Fruit fly (Drosophila melanogaster): ENCODE results near the gene Fntb.

Gene Fntb

DNA sequence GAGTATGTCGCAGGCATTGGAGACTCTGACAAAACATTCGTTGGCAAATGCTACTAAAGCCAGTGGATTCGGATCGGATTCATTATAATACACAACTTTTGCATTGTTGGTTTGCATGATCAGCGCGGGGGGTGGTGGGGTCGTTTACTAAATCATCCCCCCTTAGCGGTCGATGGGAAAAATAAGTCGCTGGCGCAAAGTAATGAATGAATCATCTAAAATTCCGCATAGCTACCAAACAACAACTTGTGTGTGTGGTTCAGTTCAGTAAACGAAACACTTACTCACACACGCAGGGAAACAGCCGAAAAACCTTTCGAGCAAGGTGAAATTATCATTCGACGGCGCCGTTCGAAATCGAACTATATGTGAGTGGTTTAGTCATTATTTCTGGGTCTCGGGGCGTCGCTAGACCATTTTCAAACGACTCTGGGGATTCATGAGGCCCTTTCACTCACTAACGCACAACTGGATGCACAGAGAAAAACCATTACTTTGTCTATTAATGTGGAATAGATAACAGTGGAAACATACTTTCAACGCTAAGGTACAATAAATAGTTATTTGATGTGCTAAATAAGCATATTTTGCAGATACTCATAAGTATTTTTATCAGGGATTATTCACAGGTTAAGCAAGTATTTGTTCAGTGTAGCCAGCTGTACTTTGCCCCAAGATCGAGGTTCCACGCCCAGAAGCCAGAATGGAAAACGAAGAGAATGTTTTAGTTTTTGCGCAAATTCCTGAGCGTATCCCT, 15.8 kb downstream of the Fntb start (continued):
- TF ChIP-seq Oaz (GFP tag; IDR thresholded peaks at IDR 0.05) (peak; percentile 63), Xrp1 (GFP tag; IDR thresholded peaks at IDR 0.05) (peak; percentile 91), Vsx1 (GFP tag; optimal IDR thresholded peaks at IDR 0.05) (peak; percentile 65), TFAM (GFP tag; optimal IDR thresholded peaks at IDR 0.05) (no peak), D19A (tag; optimal IDR thresholded peaks at IDR 0.05) (peak; percentile 46), Dad (GFP tag; optimal IDR thresholded peaks at IDR 0.05) (peak; percentile 30), sima (GFP tag; optimal IDR thresholded peaks at IDR 0.05) (no peak), CG7987 (GFP tag; optimal IDR thresholded peaks at IDR 0.05) (peak; percentile 23), Hr39 (optimal IDR thresholded peaks at IDR 0.05) (no peak), CG43689 (GFP tag; IDR thresholded peaks at IDR 0.05) (peak; percentile 66), nom (GFP tag; optimal IDR thresholded peaks at IDR 0.05) (peak; percentile 90), CG6254 (GFP tag; optimal IDR thresholded peaks at IDR 0.05) (peak; percentile 79), CG8924 (tag; optimal IDR thresholded peaks at IDR 0.05) (peak; percentile 43), CG12942 (GFP tag; optimal IDR thresholded peaks at IDR 0.05) (peak; percentile 66), ranshi (GFP tag; IDR thresholded peaks at IDR 0.05) (peak; percentile 76), Lhr (GFP tag; optimal IDR thresholded peaks at IDR 0.05) (no peak), tup (GFP tag; optimal IDR thresholded peaks at IDR 0.05) (peak; percentile 58), odd (GFP tag; optimal IDR thresholded peaks at IDR 0.05) (peak; percentile 54), Mad (GFP tag; optimal IDR thresholded peaks at IDR 0.05) (peak; percentile 68), bowl (GFP tag; IDR thresholded peaks at IDR 0.05) (peak; percentile 27; the same call in 1 of the 2 replicates), H15 (GFP tag; IDR thresholded peaks at IDR 0.05) (peak; percentile 88), cato (GFP tag; optimal IDR thresholded peaks at IDR 0.05; ENCODE audit: borderline replicate concordance) (peak; percentile 58), Nf-YC (tag; optimal IDR thresholded peaks at IDR 0.05) (no peak), yki (optimal IDR thresholded peaks at IDR 0.05) (no peak), BEAF-32 (GFP tag; optimal IDR thresholded peaks at IDR 0.05) (no peak), Med (GFP tag) (peak; percentile 95), CG12299 (tag; optimal IDR thresholded peaks at IDR 0.05) (peak; percentile 54), CG10462 (GFP tag; optimal IDR thresholded peaks at IDR 0.05) (no peak), CG11085 (GFP tag; IDR thresholded peaks at IDR 0.05) (peak; percentile 65), CG12071 (GFP tag; optimal IDR thresholded peaks at IDR 0.05) (peak; percentile 83), Opbp (GFP tag; IDR thresholded peaks at IDR 0.05; ENCODE audit: partially characterized antibody) (no peak), Doc2 (GFP tag; IDR thresholded peaks at IDR 0.05) (no peak), CG11504 (tag; optimal IDR thresholded peaks at IDR 0.05) (peak; percentile 53), CG13624 (GFP tag; optimal IDR thresholded peaks at IDR 0.05) (peak; percentile 17), CG15479 (GFP tag; optimal IDR thresholded peaks at IDR 0.05) (no peak), Atf3 (GFP tag; optimal IDR thresholded peaks at IDR 0.05) (peak; percentile 19), nmo (GFP tag; optimal IDR thresholded peaks at IDR 0.05) (peak; percentile 65), CG2129 (GFP tag; IDR thresholded peaks at IDR 0.05; ENCODE audit: partially characterized antibody) (no peak), fd64A (GFP tag; optimal IDR thresholded peaks at IDR 0.05) (peak; percentile 47), mld (GFP tag; IDR thresholded peaks at IDR 0.05; ENCODE audit: partially characterized antibody) (no peak), CG31224 (GFP tag; IDR thresholded peaks at IDR 0.05) (peak; percentile 68), kay (GFP tag; optimal IDR thresholded peaks at IDR 0.05) (no peak), insv (GFP tag; optimal IDR thresholded peaks at IDR 0.05) (no peak), Chrac-16 (GFP tag; optimal IDR thresholded peaks at IDR 0.05) (peak; percentile 47), amos (GFP tag; IDR thresholded peaks at IDR 0.05; ENCODE audit: partially characterized antibody) (no peak), ems (GFP tag; optimal IDR thresholded peaks at IDR 0.05) (no peak), klu (GFP tag; IDR thresholded peaks at IDR 0.05) (no peak), Ets97D (GFP tag; optimal IDR thresholded peaks at IDR 0.05) (peak; percentile 31), slp2 (GFP tag; optimal IDR thresholded peaks at IDR 0.05) (peak; percentile 37), sens-2 (GFP tag; IDR thresholded peaks at IDR 0.05) (peak; percentile 87)

Data from whole organism, embryonic.